Worm (Caenorhabditis elegans) whole organism, mixed stage, embryonic: ENCODE measurements around the gene R11G10.3.

Source experiments
- blmp-1 ChIP-seq: fragments of 150-350 bp; optimal IDR thresholded peaks from 2 replicates; lab custom pipeline; 2014; ENCODE audit warnings: missing biosample characterization, missing genetic modification characterization
- ceh-83 ChIP-seq: fragments of 200-800 bp; sonication (Bioruptor generic); optimal IDR thresholded peaks from 2 replicates; lab custom pipeline; 2018; ENCODE audit warnings: mild to moderate bottlenecking, missing genetic modification characterization, missing compliant biosample characterization
- drap-1 ChIP-seq: fragments of 200-800 bp; sonication (Bioruptor generic); optimal IDR thresholded peaks from 3 replicates; lab custom pipeline; 2018; ENCODE audit warnings: mild to moderate bottlenecking, missing genetic modification characterization, missing compliant biosample characterization
- elt-3 ChIP-seq: fragments of 150-350 bp; optimal IDR thresholded peaks from 2 replicates; lab custom pipeline; 2014; ENCODE audit warnings: missing biosample characterization, missing genetic modification characterization
- nhr-12 ChIP-seq: fragments of 150-350 bp; optimal IDR thresholded peaks from 2 replicates; lab custom pipeline; 2014; ENCODE audit warnings: missing biosample characterization, missing genetic modification characterization
- nhr-237 ChIP-seq: fragments of 150-350 bp; optimal IDR thresholded peaks from 2 replicates; lab custom pipeline; 2014; ENCODE audit warnings: missing biosample characterization, missing genetic modification characterization
- nhr-28 ChIP-seq: fragments of 150-350 bp; optimal IDR thresholded peaks from 2 replicates; lab custom pipeline; 2014; ENCODE audit warnings: missing biosample characterization, missing genetic modification characterization
- sptf-1 ChIP-seq: sonication (generic microtip); optimal IDR thresholded peaks from 2 replicates; lab custom pipeline; 2017; ENCODE audit warnings: mild to moderate bottlenecking, missing genetic modification characterization, moderate library complexity, missing compliant biosample characterization

DNA sequence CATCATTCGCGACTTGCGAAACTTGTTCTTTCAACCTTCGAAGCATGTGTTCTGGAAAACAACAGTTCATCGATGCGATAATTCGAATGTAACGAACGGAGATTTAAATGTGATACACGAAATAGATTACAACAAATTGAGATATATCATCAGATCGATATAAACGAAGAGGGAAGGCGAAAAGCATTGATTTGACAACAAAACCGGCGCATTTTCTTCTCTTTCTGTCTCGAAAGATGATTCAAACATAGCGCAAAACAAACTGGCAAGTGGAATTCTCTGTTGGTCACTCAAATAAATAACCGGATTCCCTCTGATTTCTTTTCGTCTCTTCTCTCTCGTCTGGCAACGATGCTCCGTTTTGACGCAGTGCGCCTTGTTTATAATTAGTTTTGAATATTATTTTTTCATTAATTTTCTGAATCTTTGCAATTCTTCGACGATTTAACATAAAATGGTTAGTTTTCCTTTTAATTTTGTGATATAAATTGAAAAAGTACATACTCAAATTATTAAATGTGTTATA, 25.9 kb upstream of the R11G10.3 start, which contains the start of the genes eea-1 and gut-2:
- TF ChIP-seq nhr-237 (tag; lab: Kevin White, UChicago) (peak; percentile 25), elt-3 (no peak), sptf-1 (no peak), nhr-28 (tag; lab: Kevin White, UChicago) (no peak), ceh-83 (GFP tag; lab: Kevin White, UChicago) (no peak), blmp-1 (tag; lab: Kevin White, UChicago) (no peak), drap-1 (GFP tag; lab: Kevin White, UChicago) (no peak), nhr-12 (no peak)
